Fruit fly (Drosophila melanogaster) whole organism, embryonic: Measurements from ENCODE around the gene sick.

Experiments used
- Antp ChIP-seq: fragments of 200-800 bp; sonication (Bioruptor generic); optimal IDR thresholded peaks from 3 replicates; lab custom pipeline; 2016; ENCODE audit warnings: missing biosample characterization, missing genetic modification characterization
- Bteb2 ChIP-seq: fragments of 200-800 bp; sonication (Bioruptor generic); optimal IDR thresholded peaks from 2 replicates; lab custom pipeline; 2016; ENCODE audit warnings: missing biosample characterization, missing genetic modification characterization
- CG10209 ChIP-seq: fragments of 200-800 bp; sonication (Bioruptor generic); optimal IDR thresholded peaks from 3 replicates; lab custom pipeline; 2017; ENCODE audit warnings: missing biosample characterization, mild to moderate bottlenecking, missing genetic modification characterization, missing genetic modification reagents
- CG10543 ChIP-seq: fragments of 200-800 bp; sonication (Bioruptor generic); optimal IDR thresholded peaks from 3 replicates; lab custom pipeline; 2017; ENCODE audit warnings: missing biosample characterization, mild to moderate bottlenecking, missing genetic modification characterization, moderate library complexity
- CG10654 ChIP-seq: fragments of 200-800 bp; sonication (Bioruptor generic); optimal IDR thresholded peaks from 2 replicates; lab custom pipeline; 2016; ENCODE audit warnings: missing biosample characterization, missing genetic modification characterization
- CG11696 ChIP-seq: fragments of 200-800 bp; sonication (Bioruptor generic); IDR thresholded peaks from 2 replicates; pipeline ENCODE4 v1.3.6; 2022; ENCODE audit warnings: missing biosample characterization, missing genetic modification characterization
- CG12769 ChIP-seq: fragments of 200-800 bp; sonication (Bioruptor generic); optimal IDR thresholded peaks from 2 replicates; lab custom pipeline; 2019; ENCODE audit warnings: missing biosample characterization, mild to moderate bottlenecking, missing genetic modification characterization, moderate library complexity
- CG12942 ChIP-seq: fragments of 200-800 bp; sonication (Bioruptor generic); optimal IDR thresholded peaks from 3 replicates; lab custom pipeline; 2016; ENCODE audit warnings: missing biosample characterization, missing genetic modification characterization
- CG15269 ChIP-seq: fragments of 200-800 bp; sonication (Bioruptor generic); optimal IDR thresholded peaks from 2 replicates; lab custom pipeline; 2018; ENCODE audit warnings: missing biosample characterization, mild to moderate bottlenecking, missing genetic modification characterization, moderate library complexity
- CG17612 ChIP-seq: fragments of 200-800 bp; sonication (Bioruptor generic); IDR thresholded peaks from 2 replicates; pipeline ENCODE4 v1.3.6; 2022; ENCODE audit warnings: missing biosample characterization, missing genetic modification characterization
- CG18262 ChIP-seq: fragments of 200-800 bp; optimal IDR thresholded peaks from 3 replicates; lab custom pipeline; 2019; ENCODE audit warnings: missing biosample characterization, mild to moderate bottlenecking, missing genetic modification characterization, moderate library complexity
- CG2875 ChIP-seq: fragments of 200-800 bp; sonication (Bioruptor generic); optimal IDR thresholded peaks from 2 replicates; lab custom pipeline; 2017; ENCODE audit warnings: missing biosample characterization, mild to moderate bottlenecking, missing genetic modification characterization, missing genetic modification reagents
- CG33213 ChIP-seq: fragments of 200-800 bp; sonication (Bioruptor generic); optimal IDR thresholded peaks from 3 replicates; lab custom pipeline; 2016; ENCODE audit warnings: missing biosample characterization, missing genetic modification characterization
- CG34422 ChIP-seq: fragments of 200-800 bp; sonication (Bioruptor generic); IDR thresholded peaks from 3 replicates; pipeline ENCODE4 v1.3.6; 2022; ENCODE audit warnings: missing biosample characterization, missing genetic modification characterization
- CG4282 ChIP-seq: fragments of 200-800 bp; sonication (Bioruptor generic); optimal IDR thresholded peaks from 2 replicates; lab custom pipeline; 2016; ENCODE audit warnings: missing biosample characterization, missing genetic modification characterization
- CG4617 ChIP-seq: fragments of 200-800 bp; sonication (Bioruptor generic); optimal IDR thresholded peaks from 3 replicates; lab custom pipeline; 2016; ENCODE audit warnings: missing biosample characterization, missing genetic modification characterization, borderline replicate concordance
- CG8478 ChIP-seq: fragments of >200 bp; optimal IDR thresholded peaks from 2 replicates; lab custom pipeline; 2018
- Deaf1 ChIP-seq: fragments of 200-800 bp; optimal IDR thresholded peaks from 3 replicates; lab custom pipeline; 2019; ENCODE audit warnings: missing biosample characterization, mild to moderate bottlenecking, missing genetic modification characterization, moderate library complexity
- E2f1 ChIP-seq: fragments of 200-800 bp; sonication (Bioruptor generic); IDR thresholded peaks from 2 replicates; pipeline ENCODE4 v1.3.6; 2022; ENCODE audit warnings: missing biosample characterization, missing genetic modification characterization
- Ets65A ChIP-seq: fragments of 200-800 bp; sonication (Bioruptor generic); peaks from one replicate; lab custom pipeline; 2016; ENCODE audit warnings: missing biosample characterization, missing genetic modification characterization
- Fer1 ChIP-seq: fragments of 200-800 bp; sonication (Bioruptor generic); optimal IDR thresholded peaks from 2 replicates; lab custom pipeline; 2017; ENCODE audit warnings: missing biosample characterization, mild to moderate bottlenecking, missing genetic modification characterization
- GATAe ChIP-seq: fragments of 200-800 bp; sonication (Bioruptor generic); conservative IDR thresholded peaks from 2 replicates; pipeline ENCODE4 v1.3.6; 2022; ENCODE audit warnings: missing biosample characterization, missing genetic modification characterization
- HHEX ChIP-seq: fragments of 200-800 bp; sonication (Bioruptor generic); optimal IDR thresholded peaks from 3 replicates; lab custom pipeline; 2017; ENCODE audit warnings: missing biosample characterization, mild to moderate bottlenecking, missing genetic modification characterization, missing genetic modification reagents
- Mrtf ChIP-seq: fragments of 200-800 bp; sonication (Bioruptor generic); IDR thresholded peaks from 3 replicates; pipeline ENCODE4 v1.3.6; 2022; ENCODE audit warnings: missing biosample characterization, missing genetic modification characterization
- Oaz ChIP-seq: fragments of 200-800 bp; sonication (Bioruptor generic); IDR thresholded peaks from 2 replicates; pipeline ENCODE4 v1.3.6; 2022; ENCODE audit warnings: missing biosample characterization, missing genetic modification characterization
- Stat92E ChIP-seq, 3 experiments: fragments of >200 bp in 2 of 3; fragments of 200-800 bp in 1 of 3; sonication (Bioruptor generic) in 1 of 3; optimal IDR thresholded peaks; 2 replicates each; lab custom pipeline; 2017 to 2019; ENCODE audit warnings: missing biosample characterization in 3 of 3, missing genetic modification characterization in 3 of 3, mild to moderate bottlenecking in 1 of 3, moderate library complexity in 1 of 3
- Trl ChIP-seq, 3 experiments: fragments of >200 bp in 2 of 3; fragments of 200-800 bp in 1 of 3; sonication (Bioruptor generic) in 1 of 3; optimal IDR thresholded peaks; 2 replicates in 1 of 3; 3 replicates in 2 of 3; lab custom pipeline; 2016 to 2017; ENCODE audit warnings: missing biosample characterization in 1 of 3, missing genetic modification characterization in 1 of 3
- bab2 ChIP-seq: fragments of 200-800 bp; sonication (Bioruptor generic); optimal IDR thresholded peaks from 2 replicates; lab custom pipeline; 2016; ENCODE audit warnings: missing biosample characterization, missing genetic modification characterization
- crol ChIP-seq: fragments of 200-800 bp; sonication (Bioruptor generic); IDR thresholded peaks from 2 replicates; pipeline ENCODE4 v1.3.6; 2022; ENCODE audit warnings: missing biosample characterization, missing genetic modification characterization
- dati ChIP-seq: fragments of 200-800 bp; sonication (Bioruptor generic); IDR thresholded peaks from 2 replicates; pipeline ENCODE4 v1.3.6; 2022; ENCODE audit warnings: missing biosample characterization, missing genetic modification characterization
- dmrt11E ChIP-seq: fragments of 200-800 bp; sonication (Bioruptor generic); optimal IDR thresholded peaks from 3 replicates; lab custom pipeline; 2018; ENCODE audit warnings: missing biosample characterization, mild to moderate bottlenecking, missing genetic modification characterization, moderate library complexity
- dmrt99B ChIP-seq: fragments of 200-800 bp; sonication (Bioruptor generic); optimal IDR thresholded peaks from 2 replicates; lab custom pipeline; 2018; ENCODE audit warnings: missing biosample characterization, mild to moderate bottlenecking, missing genetic modification characterization, moderate library complexity
- emc ChIP-seq: fragments of 200-800 bp; sonication (Bioruptor generic); optimal IDR thresholded peaks from 2 replicates; lab custom pipeline; 2016; ENCODE audit warnings: missing biosample characterization, missing genetic modification characterization
- fd3F ChIP-seq: fragments of 200-800 bp; sonication (Bioruptor generic); optimal IDR thresholded peaks from 2 replicates; lab custom pipeline; 2018; ENCODE audit warnings: missing biosample characterization, mild to moderate bottlenecking, missing genetic modification characterization, moderate library complexity
- fu2 ChIP-seq: fragments of 200-800 bp; sonication (Bioruptor generic); optimal IDR thresholded peaks from 2 replicates; lab custom pipeline; 2016; ENCODE audit warnings: missing biosample characterization, missing genetic modification characterization
- jigr1 ChIP-seq: fragments of 200-800 bp; sonication (Bioruptor generic); IDR thresholded peaks from 3 replicates; pipeline ENCODE4 v1.3.6; 2022; ENCODE audit warnings: missing biosample characterization, missing genetic modification characterization
- jing ChIP-seq: fragments of 200-800 bp; sonication (Bioruptor generic); optimal IDR thresholded peaks from 2 replicates; lab custom pipeline; 2018; ENCODE audit warnings: missing biosample characterization, mild to moderate bottlenecking, missing genetic modification characterization
- mam ChIP-seq: fragments of 200-800 bp; sonication (Bioruptor generic); optimal IDR thresholded peaks from 3 replicates; lab custom pipeline; 2016; ENCODE audit warnings: missing biosample characterization, missing genetic modification characterization
- nerfin-2 ChIP-seq: fragments of 200-800 bp; sonication (Bioruptor generic); IDR thresholded peaks from 2 replicates; pipeline ENCODE4 v1.3.6; 2022; ENCODE audit warnings: missing biosample characterization, missing genetic modification characterization; ENCODE audit not compliant: partially characterized antibody
- peb ChIP-seq: fragments of 200-800 bp; sonication (Bioruptor generic); IDR thresholded peaks from 2 replicates; pipeline ENCODE4 v1.3.6; 2022; ENCODE audit warnings: missing biosample characterization, missing genetic modification characterization
- sc ChIP-seq, 3 experiments: fragments of >200 bp in 2 of 3; fragments of 200-800 bp in 1 of 3; sonication (Bioruptor generic) in 1 of 3; optimal IDR thresholded peaks; 2 replicates in 2 of 3; 3 replicates in 1 of 3; lab custom pipeline; 2017; ENCODE audit warnings: mild to moderate bottlenecking in 1 of 3, missing biosample characterization in 1 of 3, missing genetic modification characterization in 1 of 3, missing genetic modification reagents in 1 of 3
- sd ChIP-seq: fragments of 200-800 bp; sonication (Bioruptor generic); optimal IDR thresholded peaks from 3 replicates; lab custom pipeline; 2018; ENCODE audit warnings: missing biosample characterization, mild to moderate bottlenecking, missing genetic modification characterization, moderate library complexity
- slbo ChIP-seq: fragments of 200-800 bp; sonication (Bioruptor generic); IDR thresholded peaks from 2 replicates; pipeline ENCODE4 v1.3.6; 2022; ENCODE audit warnings: missing biosample characterization, missing genetic modification characterization
- ttk ChIP-seq: fragments of 200-800 bp; sonication (Bioruptor generic); IDR thresholded peaks from 2 replicates; pipeline ENCODE4 v2.1.2; 2022; ENCODE audit warnings: missing biosample characterization, missing genetic modification characterization
- unc-4 ChIP-seq: fragments of 200-800 bp; sonication (Bioruptor generic); IDR thresholded peaks from 2 replicates; pipeline ENCODE4 v1.3.6; 2022; ENCODE audit warnings: missing biosample characterization, missing genetic modification characterization; ENCODE audit not compliant: partially characterized antibody
- zen2 ChIP-seq: fragments of 200-800 bp; sonication (Bioruptor generic); IDR thresholded peaks from 3 replicates; pipeline ENCODE4 v1.3.6; 2022; ENCODE audit warnings: missing biosample characterization, missing genetic modification characterization; ENCODE audit not compliant: partially characterized antibody
- zfh1 ChIP-seq: fragments of 200-800 bp; sonication (Bioruptor generic); IDR thresholded peaks from 3 replicates; pipeline ENCODE4 v1.3.6; 2022; ENCODE audit warnings: missing biosample characterization, missing genetic modification characterization

The sick gene

DNA sequence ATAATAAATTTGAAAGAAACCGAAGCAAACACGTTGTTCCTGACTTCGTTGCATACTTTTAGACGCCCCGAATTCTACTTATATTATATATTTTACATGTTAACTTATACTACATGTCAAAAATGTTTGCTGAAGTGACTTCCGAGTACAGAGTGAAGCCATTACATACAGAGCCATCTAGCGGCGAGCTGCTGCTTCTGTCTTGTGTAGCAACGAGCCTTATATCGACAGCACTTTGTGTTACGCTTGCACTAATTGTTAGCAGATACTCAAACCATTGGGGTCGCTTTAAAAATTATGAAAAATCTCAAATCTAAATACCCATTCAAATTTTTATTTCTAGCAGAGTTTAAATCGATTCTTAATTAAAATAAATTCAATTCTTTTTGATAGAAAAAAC lies 91.3 kb downstream of the sick start (continued):
- no peak for TF ChIP-seq crol (GFP tag; lab: Robert Waterston, UW)
- TF ChIP-seq GATAe (GFP tag; lab: Robert Waterston, UW): no peak
- TF ChIP-seq peb (GFP tag; lab: Robert Waterston, UW): no peak
- no peak for TF ChIP-seq nerfin-2 (GFP tag; lab: Robert Waterston, UW)
- TF ChIP-seq dmrt99B (tag; lab: Kevin White, UChicago): peak; percentile 2
- TF ChIP-seq sc (optimal IDR thresholded peaks at IDR 0.05; lab: Kevin White, UChicago): no peak
- TF ChIP-seq sc (GFP tag; optimal IDR thresholded peaks at IDR 0.05; lab: Kevin White, UChicago): peak; percentile 41
- peak; percentile 60 for TF ChIP-seq CG10209 (GFP tag; lab: Kevin White, UChicago)
- TF ChIP-seq fu2 (GFP tag; lab: Kevin White, UChicago): peak; percentile 55
- TF ChIP-seq Bteb2 (GFP tag; lab: Kevin White, UChicago): peak; percentile 55
- TF ChIP-seq jing (GFP tag; lab: Kevin White, UChicago): peak; percentile 52
- peak; percentile 36 for TF ChIP-seq CG4617 (GFP tag; lab: Kevin White, UChicago)
- TF ChIP-seq CG4282: peak; percentile 45
- peak; percentile 99 for TF ChIP-seq Ets65A (GFP tag; lab: Kevin White, UChicago)
- peak; percentile 66 for TF ChIP-seq Fer1 (GFP tag; lab: Kevin White, UChicago)
- no peak for TF ChIP-seq unc-4 (GFP tag; lab: Robert Waterston, UW)
- TF ChIP-seq CG8478: no peak
- no peak for TF ChIP-seq jigr1
- peak; percentile 70 for TF ChIP-seq mam (GFP tag; lab: Kevin White, UChicago)
- peak; percentile 79 for TF ChIP-seq Antp
- peak; percentile 64 for TF ChIP-seq CG18262
- peak; percentile 53 for TF ChIP-seq zfh1 (GFP tag; lab: Robert Waterston, UW)
- TF ChIP-seq CG12769: peak; percentile 61
- peak; percentile 41 for TF ChIP-seq CG12942
- TF ChIP-seq Stat92E (GFP tag; optimal IDR thresholded peaks at IDR 0.05; lab: Kevin White, UChicago): no peak
- peak; percentile 44 for TF ChIP-seq fd3F
- TF ChIP-seq CG10654 (GFP tag; lab: Kevin White, UChicago): peak; percentile 62
- no peak for TF ChIP-seq CG17612 (GFP tag; lab: Robert Waterston, UW)
- TF ChIP-seq E2f1 (GFP tag; lab: Robert Waterston, UW): peak; percentile 61; the same call in 1 of the 2 replicates
- TF ChIP-seq Oaz: no peak
- TF ChIP-seq ttk (GFP tag; lab: Robert Waterston, UW): peak; percentile 63
- TF ChIP-seq Mrtf (GFP tag; lab: Robert Waterston, UW): peak; percentile 19; the same call in 1 of the 3 replicates
- TF ChIP-seq Deaf1 (tag; lab: Kevin White, UChicago): no peak
- peak; percentile 57 for TF ChIP-seq CG15269 (tag; lab: Kevin White, UChicago)
- TF ChIP-seq bab2: peak; percentile 55
- TF ChIP-seq slbo (GFP tag; lab: Robert Waterston, UW): peak; percentile 89
- TF ChIP-seq Trl (optimal IDR thresholded peaks at IDR 0.05; lab: Kevin White, UChicago): no peak
- TF ChIP-seq Trl (GFP tag; optimal IDR thresholded peaks at IDR 0.05; lab: Kevin White, UChicago): peak; percentile 72
- TF ChIP-seq CG33213 (GFP tag; lab: Kevin White, UChicago): peak; percentile 88
- TF ChIP-seq sd (tag; lab: Kevin White, UChicago): peak; percentile 0
- no peak for TF ChIP-seq zen2 (GFP tag; lab: Robert Waterston, UW)
- TF ChIP-seq CG10543 (GFP tag; lab: Kevin White, UChicago): no peak
- peak; percentile 60 for TF ChIP-seq dmrt11E
- TF ChIP-seq HHEX: peak; percentile 35
- TF ChIP-seq CG34422 (GFP tag; lab: Robert Waterston, UW): peak; percentile 74; the same call in 2 of the 3 replicates
- no peak for TF ChIP-seq CG11696 (GFP tag; lab: Robert Waterston, UW)
- peak; percentile 60 for TF ChIP-seq emc (GFP tag; lab: Kevin White, UChicago)
- no peak for TF ChIP-seq dati (GFP tag; lab: Robert Waterston, UW)
- peak; percentile 58 for TF ChIP-seq CG2875
